Fruit fly (Drosophila melanogaster) whole organism: ENCODE data around the gene CG46304.

ENCODE experiments used
- CG8478 ChIP-seq: fragments of >200 bp; optimal IDR thresholded peaks from 2 replicates; lab custom pipeline; 2018; ENCODE audit warnings: inconsistent platforms
- Dll ChIP-seq: fragments of >200 bp; optimal IDR thresholded peaks from 2 replicates; lab custom pipeline; 2017
- EcR ChIP-seq, 2 experiments: fragments of >200 bp; optimal IDR thresholded peaks; 2 replicates each; lab custom pipeline; 2017; ENCODE audit warnings: missing biosample characterization in 2 of 2, missing genetic modification characterization in 2 of 2, missing genetic modification reagents in 2 of 2
- pan ChIP-seq: fragments of >200 bp; optimal IDR thresholded peaks from 2 replicates; lab custom pipeline; 2017
- psq ChIP-seq: fragments of >200 bp; optimal IDR thresholded peaks from 2 replicates; lab custom pipeline; 2017
- usp ChIP-seq: fragments of >200 bp; optimal IDR thresholded peaks from 2 replicates; lab custom pipeline; 2017; ENCODE audit warnings: missing biosample characterization, missing genetic modification characterization, mixed read lengths

The CG46304 gene

dm6 chr2L:18944175-18945012, 1.7 kb upstream of the CG46304 start:
- no peak for TF ChIP-seq psq (lab: Kevin White, UChicago)
- no peak for TF ChIP-seq pan (lab: Kevin White, UChicago)
- TF ChIP-seq CG8478 (lab: Kevin White, UChicago), result peak; percentile 75
- TF ChIP-seq usp (GFP tag; lab: Kevin White, UChicago), result no peak
- TF ChIP-seq EcR (GFP tag; optimal IDR thresholded peaks at IDR 0.05; lab: Kevin White, UChicago), result peak in 1 of 2 experiments; percentile 25
- peak; percentile 3 for TF ChIP-seq Dll

dm6 chr2L:18946636-18947514, 770 bp downstream of the CG46304 start:
- TF ChIP-seq Dll (no peak), EcR (GFP tag; optimal IDR thresholded peaks at IDR 0.05; lab: Kevin White, UChicago) (peak in 1 of 2 experiments; percentile 78), pan (lab: Kevin White, UChicago) (no peak), psq (lab: Kevin White, UChicago) (no peak), CG8478 (lab: Kevin White, UChicago) (no peak), usp (GFP tag; lab: Kevin White, UChicago) (no peak)

- TF ChIP-seq usp (GFP tag; lab: Kevin White, UChicago) (no peak), CG8478 (lab: Kevin White, UChicago) (peak; percentile 22), pan (lab: Kevin White, UChicago) (no peak), EcR (GFP tag; optimal IDR thresholded peaks at IDR 0.05; lab: Kevin White, UChicago) (peak in 1 of 2 experiments; percentile 78)
These were observed 1.5 kb downstream of the CG46304 start for dm6 chr2L:18947515-18947998.

- TF ChIP-seq Dll (no peak), CG8478 (lab: Kevin White, UChicago) (no peak), pan (lab: Kevin White, UChicago) (no peak), psq (lab: Kevin White, UChicago) (no peak), usp (GFP tag; lab: Kevin White, UChicago) (no peak), EcR (GFP tag; optimal IDR thresholded peaks at IDR 0.05; lab: Kevin White, UChicago) (no peak)
These were observed 2.1 kb downstream of the CG46304 start for dm6 chr2L:18948065-18948723.

dm6 chr2L:18948724-18949108, 2.6 kb downstream of the CG46304 start, which contains the start of gene CG10428:
Gene CG10428 (plus strand): TSS chr2L:18948884.
- TF ChIP-seq Dll (no peak), EcR (GFP tag; optimal IDR thresholded peaks at IDR 0.05; lab: Kevin White, UChicago) (no peak), psq (lab: Kevin White, UChicago) (no peak), usp (GFP tag; lab: Kevin White, UChicago) (no peak), pan (lab: Kevin White, UChicago) (no peak), CG8478 (lab: Kevin White, UChicago) (no peak)

dm6 chr2L:18951674-18952073, 5.6 kb downstream of the CG46304 start, which contains the start of gene Nedd8:
Gene Nedd8 (minus strand): TSS chr2L:18951837.
- TF ChIP-seq pan (lab: Kevin White, UChicago) (no peak), psq (lab: Kevin White, UChicago) (no peak), usp (GFP tag; lab: Kevin White, UChicago) (no peak), Dll (no peak), EcR (GFP tag; optimal IDR thresholded peaks at IDR 0.05; lab: Kevin White, UChicago) (no peak), CG8478 (lab: Kevin White, UChicago) (no peak)

- TF ChIP-seq Dll, result no peak
- TF ChIP-seq CG8478 (lab: Kevin White, UChicago), result no peak
These were observed 7.6 kb downstream of the CG46304 start for dm6 chr2L:18953512-18954254.

dm6 chr2L:18954255-18954715, 8.2 kb downstream of the CG46304 start, which contains the start of gene CG10621:
Gene CG10621 (minus strand): TSS chr2L:18954431.
- TF ChIP-seq psq (lab: Kevin White, UChicago), result no peak
- TF ChIP-seq pan (lab: Kevin White, UChicago), result no peak
- TF ChIP-seq Dll, result no peak
- no peak for TF ChIP-seq CG8478 (lab: Kevin White, UChicago)
- no peak for TF ChIP-seq usp (GFP tag; lab: Kevin White, UChicago)
- TF ChIP-seq EcR (GFP tag; optimal IDR thresholded peaks at IDR 0.05; lab: Kevin White, UChicago), result no peak

- TF ChIP-seq pan (lab: Kevin White, UChicago), result peak; percentile 7
- no peak for TF ChIP-seq CG8478 (lab: Kevin White, UChicago)
These were observed 9.6 kb downstream of the CG46304 start for dm6 chr2L:18955666-18956065.

dm6 chr2L:18957142-18957674, 11.1 kb downstream of the CG46304 start, which contains the start of gene Bhmt:
Gene Bhmt (minus strand): TSS chr2L:18957311.
- TF ChIP-seq Dll, result no peak
- no peak for TF ChIP-seq EcR (GFP tag; optimal IDR thresholded peaks at IDR 0.05; lab: Kevin White, UChicago)
- TF ChIP-seq CG8478 (lab: Kevin White, UChicago), result no peak
- no peak for TF ChIP-seq psq (lab: Kevin White, UChicago)
